Worm (Caenorhabditis elegans) whole organism, mixed stage, embryonic: ENCODE measurements around the gene Y58A7A.3.

Experiments
- M03D4.4 ChIP-seq: sonication (generic microtip); optimal IDR thresholded peaks from 2 replicates; lab custom pipeline; 2017; ENCODE audit warnings: mild to moderate bottlenecking, missing genetic modification characterization, missing compliant biosample characterization
- blmp-1 ChIP-seq: fragments of 150-350 bp; optimal IDR thresholded peaks from 2 replicates; lab custom pipeline; 2014; ENCODE audit warnings: missing biosample characterization, missing genetic modification characterization
- ceh-39 ChIP-seq: fragments of 150-350 bp; optimal IDR thresholded peaks from 2 replicates; lab custom pipeline; 2014; ENCODE audit warnings: missing biosample characterization, missing genetic modification characterization
- ceh-43 ChIP-seq: fragments of 200-800 bp; sonication (Bioruptor generic); optimal IDR thresholded peaks from 2 replicates; lab custom pipeline; 2018; ENCODE audit warnings: mild to moderate bottlenecking, missing genetic modification characterization, moderate library complexity, missing compliant biosample characterization
- ceh-83 ChIP-seq: fragments of 200-800 bp; sonication (Bioruptor generic); optimal IDR thresholded peaks from 2 replicates; lab custom pipeline; 2018; ENCODE audit warnings: mild to moderate bottlenecking, missing genetic modification characterization, missing compliant biosample characterization
- ces-1 ChIP-seq: fragments of 150-350 bp; optimal IDR thresholded peaks from 2 replicates; lab custom pipeline; 2014; ENCODE audit warnings: missing biosample characterization, missing genetic modification reagents, missing genetic modification characterization
- cnd-1 ChIP-seq: fragments of 200-800 bp; sonication (Bioruptor generic); optimal IDR thresholded peaks from 2 replicates; lab custom pipeline; 2018; ENCODE audit warnings: mild to moderate bottlenecking, missing genetic modification characterization, missing compliant biosample characterization
- elt-1 ChIP-seq: sonication (generic microtip); optimal IDR thresholded peaks from 2 replicates; lab custom pipeline; 2017; ENCODE audit warnings: missing genetic modification characterization, mild to moderate bottlenecking, missing compliant biosample characterization, antibody characterized with exemption, moderate library complexity, borderline replicate concordance; ENCODE audit not compliant: insufficient read depth
- elt-3 ChIP-seq: fragments of 150-350 bp; optimal IDR thresholded peaks from 2 replicates; lab custom pipeline; 2014; ENCODE audit warnings: missing biosample characterization, missing genetic modification characterization
- flh-1 ChIP-seq: fragments of 200-800 bp; sonication (Bioruptor generic); optimal IDR thresholded peaks from 2 replicates; lab custom pipeline; 2018; ENCODE audit warnings: mild to moderate bottlenecking, missing genetic modification characterization, moderate library complexity, missing compliant biosample characterization
- ham-2 ChIP-seq: fragments of 200-800 bp; sonication (Bioruptor generic); optimal IDR thresholded peaks from 2 replicates; lab custom pipeline; 2018; ENCODE audit warnings: mild to moderate bottlenecking, missing genetic modification characterization, missing compliant biosample characterization
- hlh-1 ChIP-seq: fragments of 150-350 bp; optimal IDR thresholded peaks from 2 replicates; lab custom pipeline; 2014; ENCODE audit warnings: missing biosample characterization, missing genetic modification reagents, missing genetic modification characterization
- lin-13 ChIP-seq: fragments of 150-350 bp; optimal IDR thresholded peaks from 2 replicates; lab custom pipeline; 2014; ENCODE audit warnings: missing biosample characterization, missing genetic modification characterization
- lin-32 ChIP-seq: fragments of 200-800 bp; sonication (Bioruptor generic); optimal IDR thresholded peaks from 2 replicates; lab custom pipeline; 2018; ENCODE audit warnings: mild to moderate bottlenecking, missing genetic modification characterization, missing compliant biosample characterization
- lsy-2 ChIP-seq: fragments of 150-350 bp; optimal IDR thresholded peaks from 2 replicates; lab custom pipeline; 2014; ENCODE audit warnings: missing biosample characterization, missing genetic modification characterization
- mab-5 ChIP-seq: fragments of 150-350 bp; optimal IDR thresholded peaks from 2 replicates; lab custom pipeline; 2014; ENCODE audit warnings: missing biosample characterization, missing genetic modification characterization
- mep-1 ChIP-seq: fragments of 150-350 bp; optimal IDR thresholded peaks from 2 replicates; lab custom pipeline; 2017; ENCODE audit warnings: missing biosample characterization, missing genetic modification reagents, missing genetic modification characterization, inconsistent platforms
- mls-2 ChIP-seq: sonication (generic microtip); optimal IDR thresholded peaks from 2 replicates; lab custom pipeline; 2016; ENCODE audit warnings: mild to moderate bottlenecking, missing genetic modification characterization, moderate library complexity, missing compliant biosample characterization
- nhr-12 ChIP-seq: fragments of 150-350 bp; optimal IDR thresholded peaks from 2 replicates; lab custom pipeline; 2014; ENCODE audit warnings: missing biosample characterization, missing genetic modification characterization
- nhr-237 ChIP-seq: fragments of 150-350 bp; optimal IDR thresholded peaks from 2 replicates; lab custom pipeline; 2014; ENCODE audit warnings: missing biosample characterization, missing genetic modification characterization
- nhr-76 ChIP-seq: sonication (generic microtip); optimal IDR thresholded peaks from 2 replicates; lab custom pipeline; 2017; ENCODE audit warnings: missing biosample characterization, missing genetic modification characterization
- pha-4 ChIP-seq: fragments of 150-350 bp; optimal IDR thresholded peaks from 2 replicates; lab custom pipeline; 2018; ENCODE audit warnings: missing biosample characterization, missing genetic modification reagents, missing genetic modification characterization
- sem-2 ChIP-seq: fragments of 200-800 bp; sonication (Bioruptor generic); optimal IDR thresholded peaks from 2 replicates; lab custom pipeline; 2018; ENCODE audit warnings: mild to moderate bottlenecking, missing genetic modification characterization, missing compliant biosample characterization
- snpc-4 ChIP-seq: fragments of 150-350 bp; optimal IDR thresholded peaks from 2 replicates; lab custom pipeline; 2014; ENCODE audit warnings: missing biosample characterization, missing genetic modification characterization
- sptf-1 ChIP-seq: sonication (generic microtip); optimal IDR thresholded peaks from 2 replicates; lab custom pipeline; 2017; ENCODE audit warnings: mild to moderate bottlenecking, missing genetic modification characterization, moderate library complexity, missing compliant biosample characterization
- tbx-8 ChIP-seq: fragments of 200-800 bp; sonication (Bioruptor generic); optimal IDR thresholded peaks from 2 replicates; lab custom pipeline; 2018; ENCODE audit warnings: mild to moderate bottlenecking, missing genetic modification characterization, moderate library complexity, missing compliant biosample characterization
- unc-120 ChIP-seq: sonication (generic microtip); optimal IDR thresholded peaks from 2 replicates; lab custom pipeline; 2017; ENCODE audit warnings: missing genetic modification characterization, missing compliant biosample characterization; ENCODE audit not compliant: poor library complexity, severe bottlenecking
- unc-39 ChIP-seq: fragments of 150-350 bp; optimal IDR thresholded peaks from 2 replicates; lab custom pipeline; 2014; ENCODE audit warnings: missing biosample characterization, missing genetic modification characterization
- unc-62 ChIP-seq: fragments of 150-350 bp; optimal IDR thresholded peaks from 2 replicates; lab custom pipeline; 2014; ENCODE audit warnings: missing biosample characterization, missing genetic modification reagents, missing genetic modification characterization
- zip-8 ChIP-seq: fragments of 150-350 bp; optimal IDR thresholded peaks from 2 replicates; lab custom pipeline; 2014; ENCODE audit warnings: missing biosample characterization, missing genetic modification characterization
- ztf-11 ChIP-seq: fragments of 150-350 bp; optimal IDR thresholded peaks from 2 replicates; lab custom pipeline; 2014; ENCODE audit warnings: missing biosample characterization, missing genetic modification characterization

Gene Y58A7A.3

ce11 chrV:5080853-5081338 is at the start of gene Y58A7A.3:
Gene Y58A7A.3, minus strand, starts transcription at chrV:5080903.
- TF ChIP-seq lin-32 (GFP tag; lab: Kevin White, UChicago) (no peak), M03D4.4 (tag; lab: Kevin White, UChicago) (no peak), elt-3 (tag; lab: Kevin White, UChicago) (peak; percentile 86), mab-5 (tag; lab: Kevin White, UChicago) (no peak), flh-1 (no peak), ceh-39 (no peak), pha-4 (tag; lab: Kevin White, UChicago) (no peak), zip-8 (tag; lab: Kevin White, UChicago) (peak; percentile 1)

- no peak for TF ChIP-seq ceh-39
- TF ChIP-seq elt-1 = no peak
- TF ChIP-seq unc-120 (tag; lab: Kevin White, UChicago) = no peak
- TF ChIP-seq blmp-1 (tag; lab: Kevin White, UChicago) = no peak
- TF ChIP-seq mls-2 (tag; lab: Kevin White, UChicago) = no peak
- TF ChIP-seq snpc-4 (tag; lab: Kevin White, UChicago) = no peak
- no peak for TF ChIP-seq nhr-76 (tag; lab: Kevin White, UChicago)
- TF ChIP-seq lsy-2 = no peak
- no peak for TF ChIP-seq sem-2
- no peak for TF ChIP-seq pha-4 (tag; lab: Kevin White, UChicago)
Observed at ce11 chrV:5130018-5130417, 49.3 kb upstream of the Y58A7A.3 start, which contains the start of gene F14F9.8. Gene F14F9.8, plus strand, starts transcription at chrV:5130318.

ce11 chrV:5126793-5127192 is 46.1 kb upstream of the Y58A7A.3 start, which contains the start of gene F14F9.5:
Gene F14F9.5, plus strand, starts transcription at chrV:5127093.
- TF ChIP-seq pha-4 (tag; lab: Kevin White, UChicago) (no peak), ceh-83 (GFP tag; lab: Kevin White, UChicago) (no peak), cnd-1 (no peak), sptf-1 (no peak), ceh-39 (no peak), lsy-2 (no peak), nhr-12 (tag; lab: Kevin White, UChicago) (no peak), mab-5 (tag; lab: Kevin White, UChicago) (no peak), lin-13 (tag; lab: Kevin White, UChicago) (no peak)

- TF ChIP-seq elt-1 (no peak), blmp-1 (tag; lab: Kevin White, UChicago) (no peak), tbx-8 (GFP tag; lab: Kevin White, UChicago) (no peak), flh-1 (no peak), pha-4 (tag; lab: Kevin White, UChicago) (no peak), sptf-1 (no peak)
Observed at ce11 chrV:5119679-5120078, 39.0 kb upstream of the Y58A7A.3 start, which contains the start of gene sid-1. Gene sid-1, plus strand, starts transcription at chrV:5119970.

- TF ChIP-seq unc-62 (GFP tag; lab: Kevin White, UChicago) (no peak), elt-1 (no peak), mls-2 (tag; lab: Kevin White, UChicago) (no peak), lsy-2 (no peak), elt-3 (tag; lab: Kevin White, UChicago) (no peak), hlh-1 (no peak), ces-1 (no peak), ceh-43 (no peak), nhr-237 (tag; lab: Kevin White, UChicago) (no peak), ceh-39 (no peak), ham-2 (GFP tag; lab: Kevin White, UChicago) (no peak), sem-2 (no peak), snpc-4 (tag; lab: Kevin White, UChicago) (no peak), tbx-8 (GFP tag; lab: Kevin White, UChicago) (no peak), pha-4 (tag; lab: Kevin White, UChicago) (no peak), mab-5 (tag; lab: Kevin White, UChicago) (no peak), lin-13 (tag; lab: Kevin White, UChicago) (no peak), blmp-1 (tag; lab: Kevin White, UChicago) (no peak)
Observed at ce11 chrV:5119109-5119508, 38.4 kb upstream of the Y58A7A.3 start, which contains the start of gene C04F5.9. Gene C04F5.9, minus strand, starts transcription at chrV:5119209.

ce11 chrV:5113654-5114053 is 33.0 kb upstream of the Y58A7A.3 start, which contains the start of gene C04F5.8:
Gene C04F5.8, minus strand, starts transcription at chrV:5113754.
- no peak for TF ChIP-seq sem-2
- no peak for TF ChIP-seq ceh-43
- TF ChIP-seq sptf-1 = no peak
- no peak for TF ChIP-seq mep-1 (tag; lab: Kevin White, UChicago)
- TF ChIP-seq elt-3 (tag; lab: Kevin White, UChicago) = no peak
- TF ChIP-seq ceh-83 (GFP tag; lab: Kevin White, UChicago) = no peak
- no peak for TF ChIP-seq pha-4 (tag; lab: Kevin White, UChicago)
- TF ChIP-seq flh-1 = no peak
- TF ChIP-seq M03D4.4 (tag; lab: Kevin White, UChicago) = no peak
- TF ChIP-seq lin-32 (GFP tag; lab: Kevin White, UChicago) = no peak
- no peak for TF ChIP-seq ztf-11
- TF ChIP-seq hlh-1 = no peak
- TF ChIP-seq unc-39 (tag; lab: Kevin White, UChicago) = no peak
- no peak for TF ChIP-seq blmp-1 (tag; lab: Kevin White, UChicago)
- no peak for TF ChIP-seq ces-1
- no peak for TF ChIP-seq ham-2 (GFP tag; lab: Kevin White, UChicago)
- TF ChIP-seq lin-13 (tag; lab: Kevin White, UChicago) = no peak
- TF ChIP-seq nhr-237 (tag; lab: Kevin White, UChicago) = no peak
- no peak for TF ChIP-seq unc-120 (tag; lab: Kevin White, UChicago)
